Fruit fly (Drosophila melanogaster) whole organism, embryonic: ENCODE data around the gene CG32102.

ENCODE experiments used
- Antp ChIP-seq: fragments of 200-800 bp; sonication (Bioruptor generic); optimal IDR thresholded peaks from 3 replicates; lab custom pipeline; 2016; ENCODE audit warnings: missing biosample characterization, missing genetic modification characterization
- CG10209 ChIP-seq: fragments of 200-800 bp; sonication (Bioruptor generic); optimal IDR thresholded peaks from 3 replicates; lab custom pipeline; 2017; ENCODE audit warnings: missing biosample characterization, mild to moderate bottlenecking, missing genetic modification characterization, missing genetic modification reagents
- CG12104 ChIP-seq: fragments of 200-800 bp; sonication (Bioruptor generic); optimal IDR thresholded peaks from 3 replicates; lab custom pipeline; 2016; ENCODE audit warnings: missing biosample characterization, missing genetic modification characterization
- CG13123 ChIP-seq: fragments of 200-800 bp; sonication (Bioruptor generic); optimal IDR thresholded peaks from 2 replicates; lab custom pipeline; 2016; ENCODE audit warnings: missing biosample characterization, missing genetic modification characterization
- CG13424 ChIP-seq: fragments of 200-800 bp; sonication (Bioruptor generic); optimal IDR thresholded peaks from 2 replicates; lab custom pipeline; 2019; ENCODE audit warnings: missing biosample characterization, mild to moderate bottlenecking, missing genetic modification characterization, moderate library complexity
- CG14667 ChIP-seq: fragments of 200-800 bp; sonication (Bioruptor generic); IDR thresholded peaks from 2 replicates; pipeline ENCODE4 v1.3.6; 2022; ENCODE audit warnings: missing biosample characterization, missing genetic modification characterization
- CG16813 ChIP-seq: fragments of 200-800 bp; sonication (Bioruptor generic); IDR thresholded peaks from 3 replicates; pipeline ENCODE4 v1.3.6; 2022; ENCODE audit warnings: missing biosample characterization, missing genetic modification characterization; ENCODE audit not compliant: partially characterized antibody
- CG17385 ChIP-seq: fragments of 200-800 bp; sonication (Bioruptor generic); optimal IDR thresholded peaks from 3 replicates; lab custom pipeline; 2018; ENCODE audit warnings: missing biosample characterization, mild to moderate bottlenecking, missing genetic modification characterization
- CG1792 ChIP-seq: fragments of 200-800 bp; sonication (Bioruptor generic); optimal IDR thresholded peaks from 2 replicates; lab custom pipeline; 2016; ENCODE audit warnings: missing biosample characterization, missing genetic modification characterization
- CG31365 ChIP-seq: fragments of 200-800 bp; sonication (Bioruptor generic); optimal IDR thresholded peaks from 2 replicates; lab custom pipeline; 2018; ENCODE audit warnings: missing biosample characterization, mild to moderate bottlenecking, missing genetic modification characterization
- CG3407 ChIP-seq: fragments of 200-800 bp; sonication (Bioruptor generic); optimal IDR thresholded peaks from 2 replicates; lab custom pipeline; 2018; ENCODE audit warnings: missing biosample characterization, mild to moderate bottlenecking, missing genetic modification characterization
- CG3726 ChIP-seq: fragments of 200-800 bp; sonication (Bioruptor generic); IDR thresholded peaks from 3 replicates; pipeline ENCODE4, ENCODE4 v1.3.6; 2022; ENCODE audit warnings: missing biosample characterization, missing genetic modification characterization
- CG7987 ChIP-seq: fragments of 200-800 bp; sonication (Bioruptor generic); optimal IDR thresholded peaks from 2 replicates; lab custom pipeline; 2018; ENCODE audit warnings: missing biosample characterization, mild to moderate bottlenecking, missing genetic modification characterization, moderate library complexity
- CG8281 ChIP-seq: fragments of 200-800 bp; sonication (Bioruptor generic); optimal IDR thresholded peaks from 2 replicates; lab custom pipeline; 2018; ENCODE audit warnings: missing biosample characterization, mild to moderate bottlenecking, missing genetic modification characterization, moderate library complexity
- CG8924 ChIP-seq: fragments of 200-800 bp; optimal IDR thresholded peaks from 3 replicates; lab custom pipeline; 2019; ENCODE audit warnings: missing biosample characterization, mild to moderate bottlenecking, missing genetic modification characterization, moderate library complexity
- CTCF ChIP-seq: fragments of 200-800 bp; sonication (Bioruptor generic); optimal IDR thresholded peaks from 2 replicates; lab custom pipeline; 2017; ENCODE audit warnings: missing biosample characterization, mild to moderate bottlenecking, missing genetic modification characterization, moderate library complexity
- CkIIα-i1 ChIP-seq: fragments of 200-800 bp; sonication (Bioruptor generic); IDR thresholded peaks from 2 replicates; pipeline ENCODE4 v1.3.6; 2022; ENCODE audit warnings: missing biosample characterization, missing genetic modification characterization
- Hand ChIP-seq: fragments of 200-800 bp; sonication (Bioruptor generic); optimal IDR thresholded peaks from 2 replicates; lab custom pipeline; 2017; ENCODE audit warnings: mild to moderate bottlenecking, missing biosample characterization, missing genetic modification reagents, missing genetic modification characterization
- Hr39 ChIP-seq: fragments of >200 bp; optimal IDR thresholded peaks from 2 replicates; lab custom pipeline; 2017
- NC2α ChIP-seq: fragments of 200-800 bp; sonication (Bioruptor generic); optimal IDR thresholded peaks from 2 replicates; lab custom pipeline; 2016; ENCODE audit warnings: missing biosample characterization, missing genetic modification characterization
- Opbp ChIP-seq: fragments of 200-800 bp; sonication (Bioruptor generic); IDR thresholded peaks from 3 replicates; pipeline ENCODE4 v1.3.6; 2022; ENCODE audit warnings: missing biosample characterization, missing genetic modification characterization; ENCODE audit not compliant: partially characterized antibody
- Pdp1 ChIP-seq, 2 experiments: fragments of 200-800 bp; sonication (Bioruptor generic); optimal IDR thresholded peaks; 3 replicates each; lab custom pipeline; 2016; ENCODE audit warnings: missing biosample characterization in 2 of 2, missing genetic modification characterization in 2 of 2, mild to moderate bottlenecking in 1 of 2, moderate library complexity in 1 of 2
- Sry-δ ChIP-seq: fragments of 200-800 bp; sonication (Bioruptor generic); optimal IDR thresholded peaks from 2 replicates; lab custom pipeline; 2016; ENCODE audit warnings: missing biosample characterization, missing genetic modification characterization
- ato ChIP-seq: fragments of 200-800 bp; sonication (Bioruptor generic); IDR thresholded peaks from 2 replicates; pipeline ENCODE4 v1.3.6; 2022; ENCODE audit warnings: missing biosample characterization, missing genetic modification characterization; ENCODE audit not compliant: partially characterized antibody
- bsh ChIP-seq, 2 experiments: fragments of 200-800 bp; sonication (Bioruptor generic); optimal IDR thresholded peaks; 2 replicates each; lab custom pipeline; 2017 to 2018; ENCODE audit warnings: mild to moderate bottlenecking in 2 of 2, missing biosample characterization in 2 of 2, missing genetic modification characterization in 2 of 2, moderate library complexity in 1 of 2
- cato ChIP-seq: fragments of 200-800 bp; sonication (Bioruptor generic); optimal IDR thresholded peaks from 2 replicates; lab custom pipeline; 2016; ENCODE audit warnings: missing biosample characterization, missing genetic modification characterization, borderline replicate concordance
- chm ChIP-seq: fragments of 200-800 bp; sonication (Bioruptor generic); IDR thresholded peaks from 2 replicates; pipeline ENCODE4 v1.3.6; 2022; ENCODE audit warnings: missing biosample characterization, missing genetic modification characterization
- crc ChIP-seq: fragments of 200-800 bp; sonication (Bioruptor generic); optimal IDR thresholded peaks from 2 replicates; lab custom pipeline; 2016; ENCODE audit warnings: missing biosample characterization, missing genetic modification characterization
- croc ChIP-seq: fragments of 200-800 bp; sonication (Bioruptor generic); conservative IDR thresholded peaks from 3 replicates; pipeline ENCODE4 v1.3.6; 2022; ENCODE audit warnings: missing biosample characterization, missing genetic modification characterization
- crp ChIP-seq, 2 experiments: fragments of 200-800 bp; sonication (Bioruptor generic); optimal IDR thresholded peaks; 2 replicates in 1 of 2; 3 replicates in 1 of 2; lab custom pipeline; 2017; ENCODE audit warnings: missing biosample characterization in 2 of 2, missing genetic modification characterization in 2 of 2, mild to moderate bottlenecking in 1 of 2, moderate library complexity in 1 of 2
- danr ChIP-seq: fragments of 200-800 bp; sonication (Bioruptor generic); IDR thresholded peaks from 2 replicates; pipeline ENCODE4 v1.3.6; 2022; ENCODE audit warnings: missing biosample characterization, missing genetic modification characterization
- dati ChIP-seq: fragments of 200-800 bp; sonication (Bioruptor generic); IDR thresholded peaks from 2 replicates; pipeline ENCODE4 v1.3.6; 2022; ENCODE audit warnings: missing biosample characterization, missing genetic modification characterization
- gem ChIP-seq: fragments of 200-800 bp; sonication (Bioruptor generic); optimal IDR thresholded peaks from 2 replicates; lab custom pipeline; 2019; ENCODE audit warnings: missing biosample characterization, mild to moderate bottlenecking, missing genetic modification characterization, moderate library complexity
- jing ChIP-seq: fragments of 200-800 bp; sonication (Bioruptor generic); optimal IDR thresholded peaks from 2 replicates; lab custom pipeline; 2018; ENCODE audit warnings: missing biosample characterization, mild to moderate bottlenecking, missing genetic modification characterization
- jumu ChIP-seq: fragments of 200-800 bp; sonication (Bioruptor generic); optimal IDR thresholded peaks from 3 replicates; lab custom pipeline; 2016; ENCODE audit warnings: missing biosample characterization, missing genetic modification characterization
- kah ChIP-seq: fragments of 200-800 bp; sonication (Bioruptor generic); optimal IDR thresholded peaks from 2 replicates; lab custom pipeline; 2018; ENCODE audit warnings: missing biosample characterization, mild to moderate bottlenecking, missing genetic modification characterization
- klu ChIP-seq: fragments of 200-800 bp; sonication (Bioruptor generic); IDR thresholded peaks from 2 replicates; pipeline ENCODE4 v1.3.6; 2022; ENCODE audit warnings: missing biosample characterization, missing genetic modification characterization
- nerfin-1 ChIP-seq: fragments of 200-800 bp; sonication (Bioruptor generic); optimal IDR thresholded peaks from 3 replicates; lab custom pipeline; 2019; ENCODE audit warnings: missing biosample characterization, mild to moderate bottlenecking, missing genetic modification characterization, moderate library complexity
- pho ChIP-seq: fragments of 200-800 bp; sonication (Bioruptor generic); optimal IDR thresholded peaks from 2 replicates; lab custom pipeline; 2016; ENCODE audit warnings: missing biosample characterization, missing genetic modification characterization
- run ChIP-seq: fragments of 200-800 bp; sonication (Bioruptor generic); optimal IDR thresholded peaks from 3 replicates; lab custom pipeline; 2018; ENCODE audit warnings: missing biosample characterization, mild to moderate bottlenecking, missing genetic modification characterization
- salm ChIP-seq: fragments of 200-800 bp; sonication (Bioruptor generic); optimal IDR thresholded peaks from 2 replicates; lab custom pipeline; 2018; ENCODE audit warnings: missing biosample characterization, mild to moderate bottlenecking, missing genetic modification characterization
- sens-2 ChIP-seq: fragments of 200-800 bp; sonication (Bioruptor generic); IDR thresholded peaks from 2 replicates; pipeline ENCODE4 v1.3.6; 2022; ENCODE audit warnings: missing biosample characterization, missing genetic modification characterization
- seq ChIP-seq: fragments of 200-800 bp; sonication (Bioruptor generic); IDR thresholded peaks from 2 replicates; pipeline ENCODE4 v1.3.6; 2022; ENCODE audit warnings: missing biosample characterization, missing genetic modification characterization
- sima ChIP-seq: fragments of 200-800 bp; sonication (Bioruptor generic); optimal IDR thresholded peaks from 2 replicates; lab custom pipeline; 2016; ENCODE audit warnings: missing biosample characterization, missing genetic modification characterization
- so ChIP-seq: fragments of 200-800 bp; sonication (Bioruptor generic); IDR thresholded peaks from 3 replicates; pipeline ENCODE4 v1.3.6; 2022; ENCODE audit warnings: missing biosample characterization, missing genetic modification characterization
- tap ChIP-seq: fragments of 200-800 bp; optimal IDR thresholded peaks from 3 replicates; lab custom pipeline; 2019; ENCODE audit warnings: missing biosample characterization, mild to moderate bottlenecking, missing genetic modification characterization, moderate library complexity
- unc-4 ChIP-seq: fragments of 200-800 bp; sonication (Bioruptor generic); IDR thresholded peaks from 2 replicates; pipeline ENCODE4 v1.3.6; 2022; ENCODE audit warnings: missing biosample characterization, missing genetic modification characterization; ENCODE audit not compliant: partially characterized antibody
- zen ChIP-seq: fragments of 200-800 bp; sonication (Bioruptor generic); optimal IDR thresholded peaks from 3 replicates; lab custom pipeline; 2018; ENCODE audit warnings: missing biosample characterization, mild to moderate bottlenecking, missing genetic modification characterization, moderate library complexity

CG32102 gene

DNA sequence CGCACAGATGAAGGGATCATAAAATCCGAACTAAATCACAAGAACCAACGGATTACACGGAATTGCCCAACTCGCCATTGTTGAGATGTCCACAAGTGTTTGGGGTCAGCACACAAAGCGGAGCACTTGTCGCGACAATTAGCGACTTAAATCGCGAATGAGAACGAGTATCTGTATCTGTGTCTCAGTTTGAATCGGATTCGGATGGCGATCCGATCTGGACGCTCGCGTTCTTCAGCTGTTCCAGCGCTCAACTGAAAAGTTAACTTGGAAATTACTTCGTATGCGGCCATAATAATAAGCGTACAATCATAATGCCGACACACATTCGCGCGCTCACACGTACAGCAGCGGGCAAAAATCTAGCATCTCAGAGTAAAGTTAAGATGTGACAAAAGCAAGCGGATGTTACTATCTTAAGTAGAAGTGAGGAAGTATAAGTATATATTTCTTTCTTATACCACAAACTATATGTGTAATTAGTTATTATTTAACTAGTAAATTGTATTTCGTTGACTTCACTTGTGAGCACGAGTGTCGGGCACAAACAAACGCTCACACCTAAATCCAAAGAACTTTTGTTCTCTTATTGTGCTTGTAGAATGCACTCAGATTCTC, 20.9 kb upstream of the CG32102 start, which contains the start of gene CG10660 (continued):
- TF ChIP-seq CTCF (GFP tag; lab: Kevin White, UChicago) (peak; percentile 41), CG16813 (GFP tag; lab: Robert Waterston, UW) (no peak), kah (GFP tag; lab: Kevin White, UChicago) (peak; percentile 66), CG3407 (GFP tag; lab: Kevin White, UChicago) (peak; percentile 82), CG13123 (GFP tag; lab: Kevin White, UChicago) (peak; percentile 27), sima (GFP tag; lab: Kevin White, UChicago) (no peak), gem (tag; lab: Kevin White, UChicago) (peak; percentile 94)

- TF ChIP-seq CG17385, result peak; percentile 2
- TF ChIP-seq Antp (GFP tag; lab: Kevin White, UChicago), result no peak
- no peak for TF ChIP-seq bsh (GFP tag; optimal IDR thresholded peaks at IDR 0.05; lab: Kevin White, UChicago)
- no peak for TF ChIP-seq nerfin-1 (tag; lab: Kevin White, UChicago)
- no peak for TF ChIP-seq salm
- no peak for TF ChIP-seq chm (GFP tag; lab: Robert Waterston, UW)
- TF ChIP-seq CG3726 (GFP tag; lab: Robert Waterston, UW), result no peak
- no peak for TF ChIP-seq crc (GFP tag; lab: Kevin White, UChicago)
- no peak for TF ChIP-seq Hand (GFP tag; lab: Kevin White, UChicago)
- no peak for TF ChIP-seq CkIIα-i1 (GFP tag; lab: Robert Waterston, UW)
- no peak for TF ChIP-seq CG31365
- no peak for TF ChIP-seq dati
- no peak for TF ChIP-seq CG13123 (GFP tag; lab: Kevin White, UChicago)
- TF ChIP-seq crp (GFP tag; optimal IDR thresholded peaks at IDR 0.05; lab: Kevin White, UChicago), result peak in 1 of 2 experiments; percentile 63
- no peak for TF ChIP-seq run
- no peak for TF ChIP-seq CG14667
- TF ChIP-seq Pdp1 (GFP tag; optimal IDR thresholded peaks at IDR 0.05; lab: Kevin White, UChicago), result peak in 1 of 2 experiments; percentile 97
- TF ChIP-seq sens-2 (GFP tag; lab: Robert Waterston, UW), result no peak
- no peak for TF ChIP-seq cato
- no peak for TF ChIP-seq Opbp (GFP tag; lab: Robert Waterston, UW)
- no peak for TF ChIP-seq pho (GFP tag; lab: Kevin White, UChicago)
- TF ChIP-seq CG12104 (GFP tag; lab: Kevin White, UChicago), result no peak
- TF ChIP-seq CG8924 (tag; lab: Kevin White, UChicago), result no peak
- no peak for TF ChIP-seq CG8281 (tag; lab: Kevin White, UChicago)
- TF ChIP-seq danr (GFP tag; lab: Robert Waterston, UW), result no peak
- TF ChIP-seq CG7987 (GFP tag; lab: Kevin White, UChicago), result no peak
- TF ChIP-seq NC2α (GFP tag; lab: Kevin White, UChicago), result no peak
- no peak for TF ChIP-seq seq
- no peak for TF ChIP-seq Hr39
- TF ChIP-seq croc, result no peak
- no peak for TF ChIP-seq unc-4 (GFP tag; lab: Robert Waterston, UW)
- no peak for TF ChIP-seq Sry-δ (GFP tag; lab: Kevin White, UChicago)
- TF ChIP-seq CG10209 (GFP tag; lab: Kevin White, UChicago), result no peak
- no peak for TF ChIP-seq jumu (GFP tag; lab: Kevin White, UChicago)
- TF ChIP-seq jing (GFP tag; lab: Kevin White, UChicago), result no peak
- TF ChIP-seq zen, result no peak
- TF ChIP-seq so, result 0 out of 3 replicates have a peak, but pooled peaks have one; percentile 24
- TF ChIP-seq CTCF (GFP tag; lab: Kevin White, UChicago), result no peak
- TF ChIP-seq klu (GFP tag; lab: Robert Waterston, UW), result no peak
- no peak for TF ChIP-seq tap (tag; lab: Kevin White, UChicago)
- TF ChIP-seq CG13424 (tag; lab: Kevin White, UChicago), result no peak
- TF ChIP-seq ato (GFP tag; lab: Robert Waterston, UW), result 0 out of 2 replicates have a peak, but pooled peaks have one; percentile 15
- no peak for TF ChIP-seq CG1792 (GFP tag; lab: Kevin White, UChicago)
Measured at dm6 chr3L:12489952-12490351, 20.4 kb upstream of the CG32102 start.
